ENCODE assay signal across 1 fruit fly cellular context in the genomic region with DNA sequence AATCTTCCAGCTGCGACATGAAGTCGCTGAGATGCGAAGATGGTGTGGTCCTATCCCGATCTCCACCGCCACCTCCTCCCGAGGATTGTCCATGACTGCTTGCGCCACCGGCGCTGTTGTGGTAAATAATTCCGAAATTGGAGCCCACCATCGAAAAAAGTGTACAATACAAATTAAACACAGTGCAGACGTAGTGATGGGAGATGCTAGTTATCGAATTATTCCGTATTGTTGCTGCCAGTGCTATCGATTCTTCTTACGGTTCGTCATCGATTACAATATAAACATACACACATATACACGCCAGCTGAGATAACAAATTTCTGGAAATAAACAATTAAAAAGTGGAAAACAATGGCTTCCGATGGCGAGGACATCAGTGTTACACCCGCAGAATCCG.
TF ChIP-seq lines count a peak whose summit lies in the region.

A gene (minus strand): TSS at position 219 of the 400 bp plus-strand sequence.
A gene (plus strand): TSS at position 264 of the 400 bp plus-strand sequence.

TF ChIP-seq in whole organism, embryonic, 481 proteins besides CTCF, POLR2A, EP300 and RAD21 (continued from another document and continues in another):
- TF ChIP-seq bigmax (GFP tag; optimal IDR thresholded peaks at IDR 0.05; lab: Kevin White, UChicago) = no peak
- no peak for TF ChIP-seq CG1024 (GFP tag; IDR thresholded peaks at IDR 0.05; lab: Robert Waterston, UW)
- TF ChIP-seq az2 (GFP tag; optimal IDR thresholded peaks at IDR 0.05; lab: Kevin White, UChicago) = no peak
- TF ChIP-seq CG2202 (tag; optimal IDR thresholded peaks at IDR 0.05; lab: Kevin White, UChicago) = no peak
- TF ChIP-seq Mad (GFP tag; optimal IDR thresholded peaks at IDR 0.05; lab: Kevin White, UChicago) = no peak
- TF ChIP-seq Hand (GFP tag; optimal IDR thresholded peaks at IDR 0.05; lab: Kevin White, UChicago) = no peak
- no peak for TF ChIP-seq CG17359 (tag; optimal IDR thresholded peaks at IDR 0.05; lab: Kevin White, UChicago)
- no peak for TF ChIP-seq CG6254 (GFP tag; optimal IDR thresholded peaks at IDR 0.05; lab: Kevin White, UChicago)
- TF ChIP-seq CG11560 (tag; IDR thresholded peaks at IDR 0.05; lab: Robert Waterston, UW) = peak; percentile 57; the same call in 2 of the 3 replicates
- no peak for TF ChIP-seq CG15269 (tag; optimal IDR thresholded peaks at IDR 0.05; lab: Kevin White, UChicago)
- no peak for TF ChIP-seq Ptx1 (GFP tag; IDR thresholded peaks at IDR 0.05; lab: Robert Waterston, UW)
- TF ChIP-seq al (GFP tag; IDR thresholded peaks at IDR 0.05; lab: Robert Waterston, UW) = no peak
- TF ChIP-seq dmrt11E (tag; optimal IDR thresholded peaks at IDR 0.05; lab: Kevin White, UChicago) = no peak
- TF ChIP-seq CHES-1-like (GFP tag; optimal IDR thresholded peaks at IDR 0.05; lab: Kevin White, UChicago) = peak; percentile 36
- TF ChIP-seq slou (GFP tag; optimal IDR thresholded peaks at IDR 0.05; lab: Kevin White, UChicago) = no peak
- TF ChIP-seq CG12391 (tag; optimal IDR thresholded peaks at IDR 0.05; lab: Kevin White, UChicago) = peak; percentile 13
- TF ChIP-seq CG33557 (GFP tag; optimal IDR thresholded peaks at IDR 0.05; lab: Kevin White, UChicago) = no peak
- TF ChIP-seq Dfd (GFP tag; optimal IDR thresholded peaks at IDR 0.05; lab: Kevin White, UChicago) = no peak
- TF ChIP-seq nerfin-2 (GFP tag; IDR thresholded peaks at IDR 0.05; lab: Robert Waterston, UW; ENCODE audit: partially characterized antibody) = peak; percentile 93
- peak; percentile 84 for TF ChIP-seq hbn (GFP tag; IDR thresholded peaks at IDR 0.05; lab: Robert Waterston, UW; ENCODE audit: partially characterized antibody)
- no peak for TF ChIP-seq jumu (GFP tag; optimal IDR thresholded peaks at IDR 0.05; lab: Kevin White, UChicago)
- TF ChIP-seq esg (GFP tag; conservative IDR thresholded peaks at IDR 0.05; lab: Robert Waterston, UW) = no peak
- TF ChIP-seq NC2β (GFP tag; optimal IDR thresholded peaks at IDR 0.05; lab: Kevin White, UChicago) = no peak
- no peak for TF ChIP-seq aop (GFP tag; IDR thresholded peaks at IDR 0.05; lab: Robert Waterston, UW)
- TF ChIP-seq CG12659 (GFP tag; optimal IDR thresholded peaks at IDR 0.05; lab: Kevin White, UChicago) = peak; percentile 66
- TF ChIP-seq jigr1 (GFP tag; IDR thresholded peaks at IDR 0.05; lab: Robert Waterston, UW) = no peak
- TF ChIP-seq CG43689 (GFP tag; IDR thresholded peaks at IDR 0.05; lab: Robert Waterston, UW) = no peak
- TF ChIP-seq CG1602 (GFP tag; optimal IDR thresholded peaks at IDR 0.05; lab: Kevin White, UChicago) = no peak
- TF ChIP-seq ac (GFP tag; optimal IDR thresholded peaks at IDR 0.05; lab: Kevin White, UChicago) = no peak
- no peak for TF ChIP-seq CG9609 (GFP tag; optimal IDR thresholded peaks at IDR 0.05; lab: Kevin White, UChicago)
- no peak for TF ChIP-seq Atf6 (GFP tag; IDR thresholded peaks at IDR 0.05; lab: Robert Waterston, UW)
- TF ChIP-seq Opbp (GFP tag; IDR thresholded peaks at IDR 0.05; lab: Robert Waterston, UW; ENCODE audit: partially characterized antibody) = peak; percentile 90
- no peak for TF ChIP-seq CG18599 (GFP tag; optimal IDR thresholded peaks at IDR 0.05; lab: Kevin White, UChicago)
- no peak for TF ChIP-seq CG16779 (GFP tag; IDR thresholded peaks at IDR 0.05; lab: Robert Waterston, UW)
- no peak for TF ChIP-seq NK7.1 (GFP tag; optimal IDR thresholded peaks at IDR 0.05; lab: Kevin White, UChicago)
- TF ChIP-seq danr (GFP tag; IDR thresholded peaks at IDR 0.05; lab: Robert Waterston, UW) = no peak
- TF ChIP-seq CG12942 (GFP tag; optimal IDR thresholded peaks at IDR 0.05; lab: Kevin White, UChicago) = no peak
- no peak for TF ChIP-seq nau (GFP tag; optimal IDR thresholded peaks at IDR 0.05; lab: Kevin White, UChicago)
- TF ChIP-seq zfh1 (GFP tag; IDR thresholded peaks at IDR 0.05; lab: Robert Waterston, UW) = no peak
- TF ChIP-seq Hey (tag; optimal IDR thresholded peaks at IDR 0.05; lab: Kevin White, UChicago) = no peak
- no peak for TF ChIP-seq shn (GFP tag; optimal IDR thresholded peaks at IDR 0.05; lab: Kevin White, UChicago)
- TF ChIP-seq CG2199 (GFP tag; IDR thresholded peaks at IDR 0.05; lab: Robert Waterston, UW) = no peak
- no peak for TF ChIP-seq NC2α (GFP tag; optimal IDR thresholded peaks at IDR 0.05; lab: Kevin White, UChicago)
- TF ChIP-seq sima (GFP tag; optimal IDR thresholded peaks at IDR 0.05; lab: Kevin White, UChicago) = no peak
- TF ChIP-seq NFAT (GFP tag; IDR thresholded peaks at IDR 0.05; lab: Robert Waterston, UW) = no peak
- TF ChIP-seq sisA (GFP tag; IDR thresholded peaks at IDR 0.05; lab: Robert Waterston, UW) = no peak
- TF ChIP-seq Sry-β (GFP tag; optimal IDR thresholded peaks at IDR 0.05; lab: Kevin White, UChicago) = no peak
- no peak for TF ChIP-seq CG14667 (GFP tag; IDR thresholded peaks at IDR 0.05; lab: Robert Waterston, UW)
- no peak for TF ChIP-seq wor (GFP tag; IDR thresholded peaks at IDR 0.05; lab: Robert Waterston, UW)
- TF ChIP-seq slbo (GFP tag; IDR thresholded peaks at IDR 0.05; lab: Robert Waterston, UW) = no peak
- TF ChIP-seq pfk (GFP tag; optimal IDR thresholded peaks at IDR 0.05; lab: Kevin White, UChicago) = no peak
- TF ChIP-seq CG13624 (GFP tag; optimal IDR thresholded peaks at IDR 0.05; lab: Kevin White, UChicago) = peak; percentile 21
- no peak for TF ChIP-seq dm (GFP tag; optimal IDR thresholded peaks at IDR 0.05; lab: Kevin White, UChicago)
- no peak for TF ChIP-seq CG12744 (GFP tag; optimal IDR thresholded peaks at IDR 0.05; lab: Kevin White, UChicago)
- TF ChIP-seq GATAe (GFP tag; conservative IDR thresholded peaks at IDR 0.05; lab: Robert Waterston, UW) = no peak; the same call in 1 of the 2 replicates
- peak; percentile 77 for TF ChIP-seq stwl (tag; optimal IDR thresholded peaks at IDR 0.05; lab: Kevin White, UChicago)
- no peak for TF ChIP-seq CG3726 (GFP tag; IDR thresholded peaks at IDR 0.05; lab: Robert Waterston, UW)
- no peak for TF ChIP-seq pb (GFP tag; optimal IDR thresholded peaks at IDR 0.05; lab: Kevin White, UChicago)
- TF ChIP-seq sr (GFP tag; IDR thresholded peaks at IDR 0.05; lab: Robert Waterston, UW) = no peak
- TF ChIP-seq kay (GFP tag; optimal IDR thresholded peaks at IDR 0.05; lab: Kevin White, UChicago) = no peak
- peak; percentile 89 for TF ChIP-seq bbx (GFP tag; IDR thresholded peaks at IDR 0.05; lab: Robert Waterston, UW; ENCODE audit: partially characterized antibody)
- TF ChIP-seq grn (GFP tag; optimal IDR thresholded peaks at IDR 0.05; lab: Kevin White, UChicago) = no peak
- TF ChIP-seq kni (GFP tag; optimal IDR thresholded peaks at IDR 0.05; lab: Kevin White, UChicago) = no peak
- no peak for TF ChIP-seq CG32772 (GFP tag; IDR thresholded peaks at IDR 0.05; lab: Robert Waterston, UW)
- TF ChIP-seq CG8089 (GFP tag; optimal IDR thresholded peaks at IDR 0.05; lab: Kevin White, UChicago) = no peak
- TF ChIP-seq CG10321 (GFP tag; IDR thresholded peaks at IDR 0.05; lab: Robert Waterston, UW) = no peak
- no peak for TF ChIP-seq B-H1 (GFP tag; IDR thresholded peaks at IDR 0.05; lab: Robert Waterston, UW)
- TF ChIP-seq CG42726 (GFP tag; IDR thresholded peaks at IDR 0.05; lab: Robert Waterston, UW; ENCODE audit: partially characterized antibody) = peak; percentile 51; the same call in 1 of the 2 replicates
- TF ChIP-seq bsh (GFP tag; optimal IDR thresholded peaks at IDR 0.05; lab: Kevin White, UChicago) = peak in 1 of 2 experiments; percentile 3
- no peak for TF ChIP-seq Camta (GFP tag; optimal IDR thresholded peaks at IDR 0.05; lab: Kevin White, UChicago)
- TF ChIP-seq run (tag; optimal IDR thresholded peaks at IDR 0.05; lab: Kevin White, UChicago) = no peak
- no peak for TF ChIP-seq CG17802 (tag; optimal IDR thresholded peaks at IDR 0.05; lab: Kevin White, UChicago)
- TF ChIP-seq Sox100B (GFP tag; optimal IDR thresholded peaks at IDR 0.05; lab: Kevin White, UChicago) = no peak
- peak in 1 of 2 experiments; percentile 75 for TF ChIP-seq crp (GFP tag; optimal IDR thresholded peaks at IDR 0.05; lab: Kevin White, UChicago)
- no peak for TF ChIP-seq CG15601 (tag; optimal IDR thresholded peaks at IDR 0.05; lab: Kevin White, UChicago)
- peak; percentile 48 for TF ChIP-seq sd (tag; optimal IDR thresholded peaks at IDR 0.05; lab: Kevin White, UChicago)
- no peak for TF ChIP-seq CG10274 (GFP tag; optimal IDR thresholded peaks at IDR 0.05; lab: Kevin White, UChicago)
- TF ChIP-seq CG32532 (GFP tag; IDR thresholded peaks at IDR 0.05; lab: Robert Waterston, UW) = 0 out of 2 replicates have a peak, but pooled peaks have one; percentile 12
- TF ChIP-seq psq (GFP tag; optimal IDR thresholded peaks at IDR 0.05; lab: Kevin White, UChicago) = no peak
- no peak for TF ChIP-seq Ada2b (GFP tag; IDR thresholded peaks at IDR 0.05; lab: Robert Waterston, UW)
- no peak for TF ChIP-seq CG8359 (GFP tag; optimal IDR thresholded peaks at IDR 0.05; lab: Kevin White, UChicago; ENCODE audit: borderline replicate concordance)
- peak; percentile 51; the same call in 2 of the 3 replicates for TF ChIP-seq row (GFP tag; IDR thresholded peaks at IDR 0.05; lab: Robert Waterston, UW)
- TF ChIP-seq CG16813 (GFP tag; IDR thresholded peaks at IDR 0.05; lab: Robert Waterston, UW; ENCODE audit: partially characterized antibody) = peak; percentile 73
- no peak for TF ChIP-seq Bteb2 (GFP tag; optimal IDR thresholded peaks at IDR 0.05; lab: Kevin White, UChicago)
- TF ChIP-seq Eip74EF (GFP tag; optimal IDR thresholded peaks at IDR 0.05; lab: Kevin White, UChicago) = peak in 1 of 2 experiments; percentile 5
- TF ChIP-seq pum (GFP tag; optimal IDR thresholded peaks at IDR 0.05; lab: Kevin White, UChicago) = no peak
- peak; percentile 79 for TF ChIP-seq tna (GFP tag; IDR thresholded peaks at IDR 0.05; lab: Robert Waterston, UW; ENCODE audit: partially characterized antibody)
- no peak for TF ChIP-seq CkIIα-i1 (GFP tag; IDR thresholded peaks at IDR 0.05; lab: Robert Waterston, UW)
- TF ChIP-seq CG4820 (GFP tag; optimal IDR thresholded peaks at IDR 0.05; lab: Kevin White, UChicago) = no peak
- TF ChIP-seq CG9215 (GFP tag; IDR thresholded peaks at IDR 0.05; lab: Robert Waterston, UW) = no peak
- no peak for TF ChIP-seq CG18011 (GFP tag; optimal IDR thresholded peaks at IDR 0.05; lab: Kevin White, UChicago)
- TF ChIP-seq sim (GFP tag; IDR thresholded peaks at IDR 0.05; lab: Robert Waterston, UW) = no peak
- no peak for TF ChIP-seq CG2678 (tag; optimal IDR thresholded peaks at IDR 0.05; lab: Kevin White, UChicago)
- no peak for TF ChIP-seq Hr78 (GFP tag; optimal IDR thresholded peaks at IDR 0.05; lab: Kevin White, UChicago)
- no peak for TF ChIP-seq Gug (GFP tag; IDR thresholded peaks at IDR 0.05; lab: Robert Waterston, UW)
- peak; percentile 40 for TF ChIP-seq CG30020 (tag; optimal IDR thresholded peaks at IDR 0.05; lab: Kevin White, UChicago)
- no peak for TF ChIP-seq eyg (GFP tag; optimal IDR thresholded peaks at IDR 0.05; lab: Kevin White, UChicago)
- TF ChIP-seq emc (GFP tag; optimal IDR thresholded peaks at IDR 0.05; lab: Kevin White, UChicago) = no peak
- TF ChIP-seq Dad (GFP tag; optimal IDR thresholded peaks at IDR 0.05; lab: Kevin White, UChicago) = no peak
- TF ChIP-seq Atf-2 (GFP tag; optimal IDR thresholded peaks at IDR 0.05; lab: Kevin White, UChicago) = no peak
- TF ChIP-seq grau (tag; optimal IDR thresholded peaks at IDR 0.05; lab: Kevin White, UChicago) = no peak
- TF ChIP-seq sqz (GFP tag; optimal IDR thresholded peaks at IDR 0.05; lab: Kevin White, UChicago) = no peak
- peak; percentile 71 for TF ChIP-seq CG9437 (GFP tag; optimal IDR thresholded peaks at IDR 0.05; lab: Kevin White, UChicago)
- no peak for TF ChIP-seq CG11723 (GFP tag; optimal IDR thresholded peaks at IDR 0.05; lab: Kevin White, UChicago)
- no peak for TF ChIP-seq en (GFP tag; optimal IDR thresholded peaks at IDR 0.05; lab: Kevin White, UChicago)
- no peak for TF ChIP-seq ap (GFP tag; IDR thresholded peaks at IDR 0.05; lab: Robert Waterston, UW)
- TF ChIP-seq fd64A (GFP tag; optimal IDR thresholded peaks at IDR 0.05; lab: Kevin White, UChicago) = no peak
- TF ChIP-seq Hr51 (GFP tag; optimal IDR thresholded peaks at IDR 0.05; lab: Kevin White, UChicago) = peak in 1 of 2 experiments; percentile 0
- no peak for TF ChIP-seq vfl (GFP tag; optimal IDR thresholded peaks at IDR 0.05; lab: Kevin White, UChicago)
- peak; percentile 80 for TF ChIP-seq ato (GFP tag; IDR thresholded peaks at IDR 0.05; lab: Robert Waterston, UW; ENCODE audit: partially characterized antibody)
- no peak for TF ChIP-seq CG33213 (GFP tag; optimal IDR thresholded peaks at IDR 0.05; lab: Kevin White, UChicago)
- no peak for TF ChIP-seq CG7786 (GFP tag; optimal IDR thresholded peaks at IDR 0.05; lab: Kevin White, UChicago)
- no peak for TF ChIP-seq CG2875 (GFP tag; optimal IDR thresholded peaks at IDR 0.05; lab: Kevin White, UChicago)
- TF ChIP-seq Spps (tag; optimal IDR thresholded peaks at IDR 0.05; lab: Kevin White, UChicago) = no peak
- no peak for TF ChIP-seq CoRest (tag; optimal IDR thresholded peaks at IDR 0.05; lab: Kevin White, UChicago)
- no peak for TF ChIP-seq klu (GFP tag; IDR thresholded peaks at IDR 0.05; lab: Robert Waterston, UW)
- no peak for TF ChIP-seq gem (tag; optimal IDR thresholded peaks at IDR 0.05; lab: Kevin White, UChicago)
- TF ChIP-seq H15 (GFP tag; IDR thresholded peaks at IDR 0.05; lab: Robert Waterston, UW) = no peak
- TF ChIP-seq sens (GFP tag; lab: Kevin White, UChicago) = peak; percentile 40
- TF ChIP-seq tgo (GFP tag; IDR thresholded peaks at IDR 0.05; lab: Robert Waterston, UW) = no peak
- no peak for TF ChIP-seq Hsf (GFP tag; optimal IDR thresholded peaks at IDR 0.05; lab: Kevin White, UChicago)
- TF ChIP-seq PHDP (tag; optimal IDR thresholded peaks at IDR 0.05; lab: Kevin White, UChicago) = no peak
- TF ChIP-seq Bdp1 (GFP tag; optimal IDR thresholded peaks at IDR 0.05; lab: Kevin White, UChicago) = no peak
- TF ChIP-seq CG17328 (GFP tag; IDR thresholded peaks at IDR 0.05; lab: Robert Waterston, UW) = no peak
- TF ChIP-seq usp (GFP tag; optimal IDR thresholded peaks at IDR 0.05; lab: Kevin White, UChicago) = no peak
- no peak for TF ChIP-seq CG6175 (GFP tag; IDR thresholded peaks at IDR 0.05; lab: Robert Waterston, UW)
- TF ChIP-seq CG8388 (GFP tag; optimal IDR thresholded peaks at IDR 0.05; lab: Kevin White, UChicago) = peak; percentile 56
- TF ChIP-seq oc (tag; optimal IDR thresholded peaks at IDR 0.05; lab: Kevin White, UChicago) = no peak
- no peak for TF ChIP-seq disco-r (GFP tag; optimal IDR thresholded peaks at IDR 0.05; lab: Kevin White, UChicago)
- TF ChIP-seq CG3407 (GFP tag; optimal IDR thresholded peaks at IDR 0.05; lab: Kevin White, UChicago) = no peak
- no peak for TF ChIP-seq CG5180 (GFP tag; optimal IDR thresholded peaks at IDR 0.05; lab: Kevin White, UChicago)
- TF ChIP-seq Fer3 (tag; optimal IDR thresholded peaks at IDR 0.05; lab: Kevin White, UChicago) = no peak
